Worm (Caenorhabditis elegans) whole organism, young adult: ENCODE data around the gene C16D9.8.

Source experiments
- F22D6.2 ChIP-seq: sonication (generic microtip); optimal IDR thresholded peaks from 2 replicates; lab custom pipeline; 2016; ENCODE audit warnings: mild to moderate bottlenecking, missing genetic modification characterization, missing compliant biosample characterization
- F37B4.10 ChIP-seq: fragments of 200-800 bp; sonication (Bioruptor generic); IDR thresholded peaks from 2 replicates; pipeline ENCODE4 v1.3.6; 2022; ENCODE audit warnings: missing genetic modification characterization, missing compliant biosample characterization
- F52B5.7 ChIP-seq: sonication (generic microtip); optimal IDR thresholded peaks from 2 replicates; lab custom pipeline; 2016; ENCODE audit warnings: mild to moderate bottlenecking, missing genetic modification characterization, missing compliant biosample characterization
- F57C9.4 ChIP-seq: sonication (generic microtip); optimal IDR thresholded peaks from 2 replicates; lab custom pipeline; 2017; ENCODE audit warnings: mild to moderate bottlenecking, missing genetic modification characterization, missing compliant biosample characterization
- K11D2.4 ChIP-seq: fragments of 200-800 bp; sonication (Bioruptor generic); IDR thresholded peaks from 2 replicates; pipeline ENCODE4 v1.3.6; 2022; ENCODE audit warnings: missing genetic modification reagents, missing genetic modification characterization, missing compliant biosample characterization
- T26A5.8 ChIP-seq: sonication (generic microtip); optimal IDR thresholded peaks from 2 replicates; lab custom pipeline; 2016; ENCODE audit warnings: missing genetic modification characterization, missing compliant biosample characterization
- Y53F4B.3 ChIP-seq: fragments of 200-800 bp; sonication (Bioruptor generic); IDR thresholded peaks from 2 replicates; pipeline ENCODE4 v1.3.6; 2022; ENCODE audit warnings: missing genetic modification reagents, missing genetic modification characterization, missing compliant biosample characterization
- attf-3 ChIP-seq: fragments of 200-800 bp; sonication (Bioruptor generic); conservative IDR thresholded peaks from 2 replicates; pipeline ENCODE4 v1.3.6; 2022; ENCODE audit warnings: missing genetic modification reagents, missing genetic modification characterization, missing compliant biosample characterization
- ceh-100 ChIP-seq: fragments of 200-800 bp; sonication (Bioruptor generic); IDR thresholded peaks from 2 replicates; pipeline ENCODE4 v1.3.6; 2022; ENCODE audit warnings: missing genetic modification reagents, missing genetic modification characterization, missing compliant biosample characterization
- ceh-79 ChIP-seq: sonication (generic microtip); optimal IDR thresholded peaks from 2 replicates; lab custom pipeline; 2017; ENCODE audit warnings: mild to moderate bottlenecking, missing genetic modification characterization, missing compliant biosample characterization
- chd-7 ChIP-seq: sonication (generic microtip); optimal IDR thresholded peaks from 2 replicates; lab custom pipeline; 2016; ENCODE audit warnings: mild to moderate bottlenecking, missing genetic modification characterization, moderate library complexity, missing compliant biosample characterization
- egl-44 ChIP-seq: fragments of 200-800 bp; sonication (Bioruptor generic); IDR thresholded peaks from 2 replicates; pipeline ENCODE4 v1.3.6; 2022; ENCODE audit warnings: missing genetic modification reagents, missing genetic modification characterization, missing compliant biosample characterization
- egrh-3 ChIP-seq: fragments of 200-800 bp; sonication (Bioruptor generic); IDR thresholded peaks from 2 replicates; pipeline ENCODE4 v1.3.6; 2022; ENCODE audit warnings: missing genetic modification reagents, missing genetic modification characterization, missing compliant biosample characterization
- ekl-4 ChIP-seq: fragments of 200-800 bp; sonication (Bioruptor generic); IDR thresholded peaks from 2 replicates; pipeline ENCODE4 v1.3.6; 2022; ENCODE audit warnings: missing genetic modification reagents, missing genetic modification characterization, missing compliant biosample characterization
- ets-4 ChIP-seq: fragments of 200-800 bp; sonication (Bioruptor generic); optimal IDR thresholded peaks from 2 replicates; lab custom pipeline; 2018; ENCODE audit warnings: mild to moderate bottlenecking, missing genetic modification characterization, missing compliant biosample characterization
- gei-17 ChIP-seq: fragments of 200-800 bp; sonication (Bioruptor generic); optimal IDR thresholded peaks from 2 replicates; lab custom pipeline; 2018; ENCODE audit warnings: mild to moderate bottlenecking, missing genetic modification characterization, missing compliant biosample characterization
- hrde-1 ChIP-seq: sonication (generic microtip); optimal IDR thresholded peaks from 2 replicates; lab custom pipeline; 2016; ENCODE audit warnings: missing genetic modification characterization, mild to moderate bottlenecking, missing compliant biosample characterization, moderate library complexity, missing genotype, missing genetic modification reagents, borderline replicate concordance
- hsf-1 ChIP-seq: fragments of 200-800 bp; sonication (Bioruptor generic); IDR thresholded peaks from 2 replicates; pipeline ENCODE4 v1.3.6; 2022; ENCODE audit warnings: missing genetic modification reagents, missing genetic modification characterization, missing compliant biosample characterization
- let-526 ChIP-seq: fragments of 200-800 bp; sonication (Bioruptor generic); IDR thresholded peaks from 2 replicates; pipeline ENCODE4 v1.3.6; 2022; ENCODE audit warnings: missing genetic modification reagents, missing genetic modification characterization, missing compliant biosample characterization
- let-607 ChIP-seq, 2 experiments: fragments of 200-800 bp in 1 of 2; sonication (Bioruptor generic) in 1 of 2; sonication (generic microtip) in 1 of 2; optimal IDR thresholded peaks; 2 replicates each; lab custom pipeline; 2016 to 2018; ENCODE audit warnings: mild to moderate bottlenecking in 2 of 2, missing compliant biosample characterization in 2 of 2, missing genetic modification characterization in 2 of 2, moderate library complexity in 2 of 2, missing genotype in 1 of 2
- madf-8 ChIP-seq: fragments of 200-800 bp; sonication (Bioruptor generic); conservative IDR thresholded peaks from 2 replicates; pipeline ENCODE4 v1.3.6; 2022; ENCODE audit warnings: missing genetic modification reagents, missing genetic modification characterization, missing compliant biosample characterization
- nfya-1 ChIP-seq: sonication (generic microtip); optimal IDR thresholded peaks from 2 replicates; lab custom pipeline; 2017; ENCODE audit warnings: antibody characterized with exemption, missing compliant biosample characterization, missing genetic modification characterization, borderline replicate concordance; ENCODE audit not compliant: insufficient read depth
- nfya-2 ChIP-seq: fragments of 200-800 bp; sonication (Bioruptor generic); IDR thresholded peaks from 2 replicates; pipeline ENCODE4 v1.3.6; 2022; ENCODE audit warnings: missing genetic modification reagents, missing genetic modification characterization, missing compliant biosample characterization
- nhr-80 ChIP-seq: sonication (generic microtip); optimal IDR thresholded peaks from 2 replicates; lab custom pipeline; 2016; ENCODE audit warnings: missing genetic modification characterization, missing compliant biosample characterization
- rec-8 ChIP-seq, 2 experiments: sonication (generic microtip); optimal IDR thresholded peaks; 2 replicates each; lab custom pipeline; 2016; ENCODE audit warnings: mild to moderate bottlenecking in 2 of 2, missing genetic modification characterization in 2 of 2, missing genetic modification reagents in 2 of 2, missing genotype in 2 of 2, missing biosample characterization in 1 of 2, missing compliant biosample characterization in 1 of 2, moderate library complexity in 1 of 2
- sea-2 ChIP-seq: fragments of 200-800 bp; sonication (Bioruptor generic); IDR thresholded peaks from 2 replicates; pipeline ENCODE4 v1.3.6; 2022; ENCODE audit warnings: missing genetic modification characterization, missing compliant biosample characterization
- snpc-1.1 ChIP-seq: sonication (generic microtip); optimal IDR thresholded peaks from 2 replicates; lab custom pipeline; 2017; ENCODE audit warnings: missing genetic modification characterization, mild to moderate bottlenecking, missing compliant biosample characterization, antibody characterized with exemption, moderate library complexity, missing genotype, missing genetic modification reagents; ENCODE audit not compliant: insufficient read depth
- snpc-3.4 ChIP-seq: sonication (generic microtip); optimal IDR thresholded peaks from 2 replicates; lab custom pipeline; 2017; ENCODE audit warnings: missing genetic modification characterization, mild to moderate bottlenecking, missing compliant biosample characterization, antibody characterized with exemption, moderate library complexity, missing genotype, missing genetic modification reagents
- snpc-4 ChIP-seq, 5 experiments: fragments of 150-350 bp in 1 of 5; sonication (generic microtip) in 4 of 5; optimal IDR thresholded peaks; 2 replicates each; lab custom pipeline; 2014 to 2018; ENCODE audit warnings: missing genetic modification characterization in 5 of 5, missing biosample characterization in 3 of 5, antibody characterized with exemption in 2 of 5, mild to moderate bottlenecking in 2 of 5, missing compliant biosample characterization in 2 of 5, missing genotype in 2 of 5, moderate library complexity in 2 of 5, missing genetic modification reagents in 1 of 5
- tbx-9 ChIP-seq: sonication (generic microtip); optimal IDR thresholded peaks from 2 replicates; lab custom pipeline; 2016; ENCODE audit warnings: borderline replicate concordance, missing genetic modification characterization, inconsistent platforms, missing compliant biosample characterization
- unc-62 ChIP-seq: fragments of 150-350 bp; optimal IDR thresholded peaks from 2 replicates; lab custom pipeline; 2014; ENCODE audit warnings: missing biosample characterization, missing genetic modification reagents, missing genetic modification characterization
- zim-3 ChIP-seq: sonication (generic microtip); optimal IDR thresholded peaks from 2 replicates; lab custom pipeline; 2017; ENCODE audit warnings: mild to moderate bottlenecking, missing genetic modification characterization, moderate library complexity, missing compliant biosample characterization
- ztf-26 ChIP-seq: sonication (generic microtip); optimal IDR thresholded peaks from 2 replicates; lab custom pipeline; 2017; ENCODE audit warnings: missing genetic modification characterization, missing compliant biosample characterization
- ztf-28 ChIP-seq: fragments of 200-800 bp; sonication (Bioruptor generic); IDR thresholded peaks from 2 replicates; pipeline ENCODE4 v1.3.6; 2022; ENCODE audit warnings: missing genetic modification reagents, missing genetic modification characterization, missing compliant biosample characterization

C16D9.8 gene

DNA sequence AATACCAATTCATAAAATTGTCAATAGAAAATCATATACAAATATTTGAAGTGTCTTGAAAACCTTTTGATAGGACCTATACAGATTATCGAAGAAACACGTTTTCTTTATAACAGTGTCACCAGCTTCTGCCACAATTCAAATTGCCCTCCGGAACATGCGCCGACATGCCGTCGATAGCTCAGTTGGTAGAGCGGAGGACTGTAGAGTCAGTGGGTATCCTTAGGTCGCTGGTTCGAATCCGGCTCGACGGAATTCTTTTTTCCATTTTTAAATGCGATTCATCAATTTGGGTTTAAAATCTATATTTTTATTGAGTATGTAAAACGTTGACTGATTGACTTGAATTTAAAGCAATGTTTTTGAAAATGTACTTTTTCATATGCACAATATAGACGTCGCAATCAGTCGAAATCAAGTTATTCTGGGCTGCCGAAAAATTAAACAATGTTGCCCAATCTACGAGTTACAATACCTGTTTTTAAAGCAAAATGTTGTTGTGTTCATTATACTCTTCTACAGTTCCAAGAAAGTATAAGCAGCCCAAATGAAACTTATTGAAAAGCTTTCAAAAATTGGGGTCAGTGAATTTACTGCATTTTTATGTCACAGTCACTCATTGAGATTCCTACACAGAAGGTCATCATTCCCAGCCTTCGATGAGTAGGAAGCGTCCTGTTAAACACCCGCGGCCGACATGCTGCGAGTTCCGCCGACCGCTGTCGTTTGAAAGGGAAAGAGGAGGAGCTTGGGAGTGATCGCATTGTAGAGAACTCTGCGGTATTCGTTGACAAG, 15.9 kb downstream of the C16D9.8 start (continued):
- no peak for TF ChIP-seq T26A5.8 (tag; lab: Kevin White, UChicago)
- peak; percentile 60; the same call in 1 of the 2 replicates for TF ChIP-seq ceh-100 (GFP tag; lab: Robert Waterston, UW)
- TF ChIP-seq, all 124 proteins: peak for 60

DNA sequence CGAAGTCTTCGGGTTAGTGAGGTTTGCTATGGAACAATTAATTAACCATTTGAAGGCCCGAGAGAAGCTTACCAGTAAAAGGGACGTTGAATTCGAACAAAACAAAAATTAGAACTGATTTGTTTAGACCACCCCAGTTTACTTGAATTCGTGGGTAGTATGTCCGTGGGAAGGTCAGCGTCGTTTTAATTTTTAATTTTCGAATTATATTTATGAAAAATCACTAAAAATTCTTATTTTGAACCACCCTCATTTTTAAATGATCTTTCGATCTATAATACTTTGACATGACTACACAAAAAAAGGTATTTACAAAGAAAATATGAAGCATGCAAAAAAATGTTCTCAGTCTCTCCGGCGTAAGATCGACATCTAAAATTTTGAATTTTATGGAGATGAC, 17.9 kb downstream of the C16D9.8 start, which contains the start of gene C16D9.5:
Gene C16D9.5 (minus strand): TSS at position 101 of the 400 bp plus-strand sequence.
- TF ChIP-seq F52B5.7 (tag; lab: Kevin White, UChicago) (no peak), tbx-9 (tag; lab: Kevin White, UChicago) (no peak)

DNA sequence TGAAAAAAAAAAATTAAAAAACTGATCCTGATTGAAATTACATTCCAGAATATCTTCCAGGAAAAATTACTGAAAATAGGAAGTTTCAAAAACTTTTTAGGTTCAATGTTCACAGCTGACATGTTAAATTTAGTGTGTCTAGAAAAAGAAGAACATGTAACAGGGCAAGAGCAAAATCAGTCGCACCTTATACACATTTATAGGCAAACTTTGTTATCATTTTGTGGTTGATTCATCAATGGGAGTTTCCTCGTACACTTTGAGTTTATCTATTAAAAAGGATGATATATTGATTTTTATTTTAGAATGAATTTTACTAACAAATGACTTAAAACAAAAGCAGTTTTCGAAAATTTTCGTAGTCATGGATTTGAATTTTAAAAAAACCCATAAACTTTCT, 20.2 kb downstream of the C16D9.8 start:
- TF ChIP-seq snpc-1.1 (tag; lab: Kevin White, UChicago) (no peak), nhr-80 (tag; lab: Kevin White, UChicago) (peak; percentile 42)

DNA sequence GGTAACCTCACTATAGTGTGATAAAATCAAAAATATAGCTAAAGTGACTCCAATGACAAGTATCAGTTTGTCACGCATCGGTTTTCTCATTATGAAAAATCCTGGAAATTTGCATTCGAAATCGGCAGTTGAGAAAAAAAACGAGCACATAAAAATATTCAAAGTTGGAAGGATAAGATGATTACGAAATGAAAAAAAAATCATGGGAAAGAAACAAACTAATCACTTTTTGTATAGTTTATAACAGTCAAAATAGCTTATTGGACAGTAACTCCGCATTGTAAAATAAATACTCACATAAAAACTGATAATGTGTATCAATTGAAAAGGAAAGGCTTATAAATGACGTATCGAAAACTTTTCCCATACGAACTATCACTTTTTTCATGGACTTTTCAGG, 20.6 kb downstream of the C16D9.8 start, which contains the start of gene C16D9.4:
Gene C16D9.4 (minus strand): TSS at position 101 of the 400 bp plus-strand sequence.
- TF ChIP-seq ceh-79 (tag; lab: Kevin White, UChicago): no peak
- no peak for TF ChIP-seq madf-8 (GFP tag; lab: Robert Waterston, UW)
- no peak for TF ChIP-seq egrh-3
- no peak for TF ChIP-seq nhr-80 (tag; lab: Kevin White, UChicago)
- TF ChIP-seq nfya-1 (tag; lab: Kevin White, UChicago): no peak
- no peak for TF ChIP-seq ekl-4 (GFP tag; lab: Robert Waterston, UW)
- no peak for TF ChIP-seq F37B4.10
- TF ChIP-seq let-526 (GFP tag; lab: Robert Waterston, UW): no peak
- TF ChIP-seq ztf-26 (tag; lab: Kevin White, UChicago): no peak
- TF ChIP-seq Y53F4B.3 (GFP tag; lab: Robert Waterston, UW): no peak
- no peak for TF ChIP-seq hsf-1

DNA sequence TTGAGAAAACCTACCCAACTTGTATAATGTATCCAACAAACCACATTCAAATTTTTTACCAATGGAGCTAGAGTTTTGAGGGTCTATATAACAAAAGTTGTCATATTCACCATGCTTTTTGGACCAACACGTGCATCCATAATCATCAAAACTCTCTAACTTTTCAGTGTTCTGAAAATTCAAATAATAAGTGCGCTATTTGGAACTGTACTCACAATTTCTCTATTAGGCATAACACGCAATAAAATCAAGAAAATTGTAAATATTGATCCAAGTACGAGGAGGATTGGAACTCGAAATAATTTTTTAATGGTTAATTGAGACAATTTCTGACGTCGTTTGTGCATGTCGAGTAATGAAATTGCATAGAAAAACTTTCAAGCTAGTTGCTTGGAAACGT, 23.4 kb downstream of the C16D9.8 start, which contains the start of gene C16D9.3:
Gene C16D9.3 (minus strand): TSS at position 101 of the 400 bp plus-strand sequence.
- TF ChIP-seq gei-17 (GFP tag; lab: Kevin White, UChicago): no peak
- no peak for TF ChIP-seq K11D2.4 (GFP tag; lab: Robert Waterston, UW)
- TF ChIP-seq ets-4 (GFP tag; lab: Kevin White, UChicago): no peak
- TF ChIP-seq nfya-2: no peak
- TF ChIP-seq, all 124 proteins: peak for 0

DNA sequence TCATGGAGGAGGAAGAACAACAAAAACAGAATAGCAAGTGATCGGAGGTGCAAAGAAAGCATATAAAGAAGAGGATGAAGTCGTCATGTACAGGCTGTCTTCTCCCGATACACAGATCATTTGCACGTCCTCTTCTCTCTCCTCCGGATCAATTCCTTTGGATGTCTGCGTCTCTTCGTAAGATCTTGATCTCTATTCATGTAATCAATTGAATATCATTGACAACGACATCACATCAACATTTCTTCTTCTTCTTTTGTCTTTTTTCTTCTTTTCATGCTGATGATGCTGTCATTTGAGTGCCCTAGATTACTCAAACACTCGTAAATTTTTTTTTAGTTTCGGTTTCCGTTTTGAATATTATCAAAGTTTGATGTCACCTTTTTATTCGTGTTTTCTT, 25.1 kb downstream of the C16D9.8 start, which contains the start of gene rol-3:
Gene rol-3 (minus strand): TSS at position 120 of the 400 bp plus-strand sequence.
- TF ChIP-seq rec-8 (tag; optimal IDR thresholded peaks at IDR 0.05; lab: Kevin White, UChicago): no peak
- TF ChIP-seq F22D6.2 (tag; lab: Kevin White, UChicago): no peak
- TF ChIP-seq tbx-9 (tag; lab: Kevin White, UChicago): no peak

DNA sequence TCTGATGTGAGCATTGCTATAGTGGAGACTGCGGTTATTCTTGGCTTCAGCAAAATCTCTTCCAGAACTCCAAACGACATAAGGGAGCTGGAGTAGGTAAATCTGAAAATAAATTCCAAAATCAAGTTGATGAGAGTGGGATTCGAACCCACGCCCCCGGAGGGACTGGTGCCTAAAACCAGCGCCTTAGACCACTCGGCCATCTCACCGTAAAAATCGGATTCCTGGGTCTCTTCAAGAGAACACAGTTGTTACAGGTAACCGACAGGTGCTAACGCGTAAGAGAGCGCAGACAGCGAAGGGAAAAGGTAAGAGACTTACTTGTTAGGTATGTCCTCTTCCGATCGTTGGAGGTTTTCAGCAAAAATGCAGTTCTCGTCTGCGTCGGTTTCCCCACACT, 28.0 kb downstream of the C16D9.8 start:
- TF ChIP-seq F57C9.4 (tag; lab: Kevin White, UChicago) (no peak), ztf-28 (GFP tag; lab: Robert Waterston, UW) (no peak), ztf-26 (tag; lab: Kevin White, UChicago) (no peak), ceh-79 (tag; lab: Kevin White, UChicago) (no peak), zim-3 (no peak), egl-44 (GFP tag; lab: Robert Waterston, UW) (no peak), chd-7 (no peak), attf-3 (GFP tag; lab: Robert Waterston, UW) (no peak), snpc-4 (GFP tag; optimal IDR thresholded peaks at IDR 0.05; lab: Kevin White, UChicago) (peak; percentile 61), snpc-4 (tag; optimal IDR thresholded peaks at IDR 0.05; lab: Kevin White, UChicago) (peak in 3 of 4 experiments; percentile 73 to 91 (median 76)), unc-62 (GFP tag; lab: Kevin White, UChicago) (no peak), let-607 (tag; optimal IDR thresholded peaks at IDR 0.05; lab: Kevin White, UChicago) (peak in 1 of 2 experiments; percentile 38), sea-2 (GFP tag; lab: Robert Waterston, UW) (no peak), snpc-3.4 (peak; percentile 34), rec-8 (tag; optimal IDR thresholded peaks at IDR 0.05; lab: Kevin White, UChicago) (no peak), hrde-1 (tag; lab: Kevin White, UChicago) (no peak)
